Worm (Caenorhabditis elegans) whole organism, L1 larva: ENCODE data around the gene ZK470.6.

Source experiments
- C04F5.9 ChIP-seq: sonication (generic microtip); optimal IDR thresholded peaks from 2 replicates; lab custom pipeline; 2016; ENCODE audit warnings: missing genetic modification characterization, missing compliant biosample characterization
- F16B12.6 ChIP-seq: fragments of 150-350 bp; optimal IDR thresholded peaks from 2 replicates; lab custom pipeline; 2014; ENCODE audit warnings: missing biosample characterization, missing genetic modification characterization
- alr-1 ChIP-seq: fragments of 200-800 bp; sonication (Bioruptor generic); optimal IDR thresholded peaks from 2 replicates; lab custom pipeline; 2018; ENCODE audit warnings: borderline replicate concordance, mild to moderate bottlenecking, missing genetic modification characterization, missing compliant biosample characterization
- blmp-1 ChIP-seq: fragments of 150-350 bp; optimal IDR thresholded peaks from 2 replicates; lab custom pipeline; 2014; ENCODE audit warnings: missing biosample characterization, missing genetic modification characterization
- ceh-82 ChIP-seq, 3 experiments: fragments of 150-350 bp in 1 of 3; sonication (generic microtip) in 2 of 3; optimal IDR thresholded peaks; 2 replicates each; lab custom pipeline; 2014 to 2017; ENCODE audit warnings: missing biosample characterization in 3 of 3, missing genetic modification characterization in 3 of 3
- dsc-1 ChIP-seq: sonication (generic microtip); optimal IDR thresholded peaks from 2 replicates; lab custom pipeline; 2016; ENCODE audit warnings: mild to moderate bottlenecking, missing genetic modification characterization, missing compliant biosample characterization
- efl-3 ChIP-seq: fragments of 200-800 bp; sonication (Bioruptor generic); optimal IDR thresholded peaks from 2 replicates; lab custom pipeline; 2018; ENCODE audit warnings: mild to moderate bottlenecking, missing genetic modification characterization, missing compliant biosample characterization
- egl-13 ChIP-seq: sonication (generic microtip); optimal IDR thresholded peaks from 2 replicates; lab custom pipeline; 2016; ENCODE audit warnings: missing genotype, missing genetic modification reagents, missing genetic modification characterization, missing compliant biosample characterization
- egl-27 ChIP-seq, 2 experiments: fragments of 150-350 bp in 1 of 2; sonication (generic microtip); optimal IDR thresholded peaks; 3 replicates each; lab custom pipeline; 2017 to 2018; ENCODE audit warnings: missing biosample characterization in 2 of 2, missing genetic modification characterization in 2 of 2, missing genetic modification reagents in 2 of 2
- elt-2 ChIP-seq: sonication (generic microtip); optimal IDR thresholded peaks from 2 replicates; lab custom pipeline; 2016; ENCODE audit warnings: missing genetic modification characterization, mild to moderate bottlenecking, inconsistent platforms, missing compliant biosample characterization, missing genetic modification reagents
- elt-3 ChIP-seq, 6 experiments: fragments of 150-350 bp in 1 of 6; sonication (generic microtip); optimal IDR thresholded peaks; 2 replicates each; lab custom pipeline; 2017 to 2018; ENCODE audit warnings: missing biosample characterization in 6 of 6, missing genetic modification characterization in 6 of 6, inconsistent platforms in 1 of 6
- ets-5 ChIP-seq: fragments of 200-800 bp; sonication (Bioruptor generic); IDR thresholded peaks from 2 replicates; pipeline ENCODE4 v1.3.6; 2022; ENCODE audit warnings: missing genetic modification characterization, missing compliant biosample characterization
- fkh-10 ChIP-seq: sonication (generic microtip); optimal IDR thresholded peaks from 2 replicates; lab custom pipeline; 2017; ENCODE audit warnings: missing biosample characterization, missing genetic modification reagents, missing genetic modification characterization
- grh-1 ChIP-seq: fragments of 200-800 bp; sonication (Bioruptor generic); IDR thresholded peaks from 2 replicates; pipeline ENCODE4 v1.3.6; 2022; ENCODE audit warnings: missing genetic modification reagents, missing genetic modification characterization, missing compliant biosample characterization
- hlh-17 ChIP-seq: fragments of 200-800 bp; sonication (Bioruptor generic); optimal IDR thresholded peaks from 2 replicates; lab custom pipeline; 2018; ENCODE audit warnings: missing genetic modification characterization, mild to moderate bottlenecking, missing compliant biosample characterization, moderate library complexity, borderline replicate concordance
- hpl-2 ChIP-seq: fragments of 150-350 bp; optimal IDR thresholded peaks from 2 replicates; lab custom pipeline; 2014; ENCODE audit warnings: missing biosample characterization, missing genetic modification reagents, missing genetic modification characterization
- jun-1 ChIP-seq: fragments of 150-350 bp; optimal IDR thresholded peaks from 2 replicates; lab custom pipeline; 2014; ENCODE audit warnings: missing biosample characterization, missing genetic modification reagents, missing genetic modification characterization
- lin-13 ChIP-seq: fragments of 150-350 bp; optimal IDR thresholded peaks from 2 replicates; lab custom pipeline; 2014; ENCODE audit warnings: missing biosample characterization, missing genetic modification reagents, missing genetic modification characterization
- lin-14 ChIP-seq: fragments of 200-800 bp; sonication (Bioruptor generic); optimal IDR thresholded peaks from 2 replicates; lab custom pipeline; 2018; ENCODE audit warnings: mild to moderate bottlenecking, missing genetic modification characterization, moderate library complexity, missing compliant biosample characterization
- lin-15B ChIP-seq: fragments of 150-350 bp; sonication (generic microtip); optimal IDR thresholded peaks from 3 replicates; lab custom pipeline; 2014; ENCODE audit warnings: missing biosample characterization, missing genetic modification characterization
- lin-35 ChIP-seq, 2 experiments: fragments of 150-350 bp; optimal IDR thresholded peaks; 2 replicates each; lab custom pipeline; 2014; ENCODE audit warnings: missing biosample characterization in 2 of 2, missing genetic modification characterization in 2 of 2, missing genetic modification reagents in 2 of 2
- lin-39 ChIP-seq: fragments of 150-350 bp; optimal IDR thresholded peaks from 2 replicates; lab custom pipeline; 2014; ENCODE audit warnings: missing biosample characterization, missing genetic modification reagents, missing genetic modification characterization
- lsy-2 ChIP-seq, 2 experiments: fragments of 150-350 bp; optimal IDR thresholded peaks; 2 replicates each; lab custom pipeline; 2014; ENCODE audit warnings: missing biosample characterization in 2 of 2, missing genetic modification characterization in 2 of 2
- mab-9 ChIP-seq: fragments of 200-800 bp; sonication (Bioruptor generic); IDR thresholded peaks from 2 replicates; pipeline ENCODE4 v1.3.6; 2022; ENCODE audit warnings: missing genetic modification reagents, missing genetic modification characterization, missing compliant biosample characterization
- mdl-1 ChIP-seq, 2 experiments: fragments of 150-350 bp; optimal IDR thresholded peaks; 2 replicates each; lab custom pipeline; 2014 to 2017; ENCODE audit warnings: missing biosample characterization in 2 of 2, missing genetic modification characterization in 2 of 2, inconsistent platforms in 1 of 2
- mef-2 ChIP-seq: fragments of 150-350 bp; optimal IDR thresholded peaks from 2 replicates; lab custom pipeline; 2014; ENCODE audit warnings: missing biosample characterization, missing genetic modification characterization
- nhr-11 ChIP-seq: fragments of 150-350 bp; optimal IDR thresholded peaks from 2 replicates; lab custom pipeline; 2014; ENCODE audit warnings: missing biosample characterization, missing genetic modification characterization
- nhr-19 ChIP-seq: fragments of 200-800 bp; sonication (Bioruptor generic); conservative IDR thresholded peaks from 2 replicates; pipeline ENCODE4 v1.3.6; 2022; ENCODE audit warnings: missing genetic modification characterization, missing compliant biosample characterization
- nhr-20 ChIP-seq: sonication (generic microtip); optimal IDR thresholded peaks from 2 replicates; lab custom pipeline; 2016; ENCODE audit warnings: mild to moderate bottlenecking, missing genetic modification characterization, missing compliant biosample characterization
- nhr-28 ChIP-seq: fragments of 150-350 bp; optimal IDR thresholded peaks from 2 replicates; lab custom pipeline; 2014; ENCODE audit warnings: missing biosample characterization, missing genetic modification characterization
- nhr-47 ChIP-seq: sonication (generic microtip); optimal IDR thresholded peaks from 2 replicates; lab custom pipeline; 2016; ENCODE audit warnings: mild to moderate bottlenecking, missing genetic modification characterization, moderate library complexity, missing compliant biosample characterization
- nhr-71 ChIP-seq: sonication (generic microtip); optimal IDR thresholded peaks from 2 replicates; lab custom pipeline; 2016; ENCODE audit warnings: mild to moderate bottlenecking, missing genetic modification characterization, moderate library complexity, missing compliant biosample characterization
- nhr-76 ChIP-seq: sonication (generic microtip); optimal IDR thresholded peaks from 2 replicates; lab custom pipeline; 2017; ENCODE audit warnings: missing biosample characterization, missing genetic modification characterization
- nhr-77 ChIP-seq: fragments of 150-350 bp; optimal IDR thresholded peaks from 2 replicates; lab custom pipeline; 2014; ENCODE audit warnings: missing biosample characterization, missing genetic modification characterization
- nhr-84 ChIP-seq: sonication (generic microtip); optimal IDR thresholded peaks from 2 replicates; lab custom pipeline; 2017; ENCODE audit warnings: missing biosample characterization, missing genetic modification characterization
- nhr-85 ChIP-seq: sonication (generic microtip); peaks from one replicate; lab custom pipeline; 2016; ENCODE audit warnings: missing genetic modification characterization, inconsistent platforms, missing compliant biosample characterization
- nhr-90 ChIP-seq: sonication (generic microtip); optimal IDR thresholded peaks from 2 replicates; lab custom pipeline; 2016; ENCODE audit warnings: mild to moderate bottlenecking, missing genetic modification characterization, missing compliant biosample characterization; ENCODE audit not compliant: poor library complexity
- pax-3 ChIP-seq: fragments of 200-800 bp; sonication (Bioruptor generic); optimal IDR thresholded peaks from 2 replicates; lab custom pipeline; 2018; ENCODE audit warnings: mild to moderate bottlenecking, missing genetic modification characterization, moderate library complexity, missing compliant biosample characterization
- rnt-1 ChIP-seq: sonication (generic microtip); optimal IDR thresholded peaks from 2 replicates; lab custom pipeline; 2016; ENCODE audit warnings: mild to moderate bottlenecking, missing genetic modification characterization, moderate library complexity, missing compliant biosample characterization
- skn-1 ChIP-seq: fragments of 150-350 bp; optimal IDR thresholded peaks from 2 replicates; lab custom pipeline; 2014; ENCODE audit warnings: missing biosample characterization, missing genetic modification characterization
- snu-23 ChIP-seq: sonication (generic microtip); optimal IDR thresholded peaks from 2 replicates; lab custom pipeline; 2016; ENCODE audit warnings: missing genetic modification characterization, missing compliant biosample characterization
- sup-37 ChIP-seq: fragments of 200-800 bp; sonication (Bioruptor generic); optimal IDR thresholded peaks from 2 replicates; lab custom pipeline; 2018; ENCODE audit warnings: mild to moderate bottlenecking, missing genetic modification characterization, missing compliant biosample characterization
- swsn-7 ChIP-seq: sonication (generic microtip); optimal IDR thresholded peaks from 2 replicates; lab custom pipeline; 2016; ENCODE audit warnings: missing genetic modification characterization, missing compliant biosample characterization
- tbx-2 ChIP-seq: sonication (generic microtip); optimal IDR thresholded peaks from 2 replicates; lab custom pipeline; 2016; ENCODE audit warnings: missing genetic modification characterization, missing compliant biosample characterization
- xbp-1 ChIP-seq: sonication (generic microtip); optimal IDR thresholded peaks from 2 replicates; lab custom pipeline; 2016; ENCODE audit warnings: missing genetic modification characterization, missing compliant biosample characterization
- zag-1 ChIP-seq: fragments of 150-350 bp; optimal IDR thresholded peaks from 2 replicates; lab custom pipeline; 2014; ENCODE audit warnings: missing biosample characterization, missing genetic modification characterization
- zip-4 ChIP-seq: fragments of 200-800 bp; sonication (Bioruptor generic); optimal IDR thresholded peaks from 2 replicates; lab custom pipeline; 2018; ENCODE audit warnings: mild to moderate bottlenecking, missing genetic modification characterization, moderate library complexity, missing compliant biosample characterization
- ztf-11 ChIP-seq, 2 experiments: sonication (generic microtip); optimal IDR thresholded peaks; 2 replicates each; lab custom pipeline; 2016 to 2017; ENCODE audit warnings: missing genetic modification characterization in 2 of 2, missing biosample characterization in 1 of 2, missing compliant biosample characterization in 1 of 2
- ztf-4 ChIP-seq: fragments of 150-350 bp; optimal IDR thresholded peaks from 2 replicates; lab custom pipeline; 2014; ENCODE audit warnings: missing biosample characterization, missing genetic modification characterization

Gene ZK470.6

DNA sequence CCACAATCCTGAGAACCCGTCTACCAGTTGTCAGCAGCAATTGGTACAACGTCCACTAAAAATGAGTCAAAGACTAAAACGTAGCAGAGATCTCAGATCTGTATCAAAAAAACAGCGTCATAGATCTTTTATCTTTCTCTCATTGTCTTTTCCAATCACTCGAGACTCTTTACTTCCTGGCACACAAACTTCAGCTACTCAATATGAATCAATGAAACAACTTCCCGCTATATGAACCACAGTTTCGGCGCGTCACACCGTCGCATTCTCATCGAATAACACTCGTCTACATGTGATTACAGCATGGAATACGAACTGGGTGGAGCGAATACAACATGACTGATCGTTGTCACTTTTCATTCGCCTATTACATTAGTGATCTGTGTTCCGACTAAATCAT lies 45.1 kb downstream of the ZK470.6 start:
- no peak for TF ChIP-seq pax-3 (tag; lab: Kevin White, UChicago)
- peak in 1 of 2 experiments; percentile 41 for TF ChIP-seq lin-35 (GFP tag; optimal IDR thresholded peaks at IDR 0.05; lab: Kevin White, UChicago)
- TF ChIP-seq nhr-71 (tag; lab: Kevin White, UChicago), result peak; percentile 86
- TF ChIP-seq lin-14 (GFP tag; lab: Kevin White, UChicago), result peak; percentile 77
- TF ChIP-seq mab-9 (GFP tag; lab: Robert Waterston, UW), result no peak
- no peak for TF ChIP-seq lin-15B (tag; lab: Kevin White, UChicago)
- TF ChIP-seq rnt-1, result peak; percentile 53
- peak; percentile 69 for TF ChIP-seq nhr-20 (tag; lab: Kevin White, UChicago)
- peak; percentile 71 for TF ChIP-seq nhr-19 (GFP tag; lab: Robert Waterston, UW)
- peak; percentile 54 for TF ChIP-seq blmp-1 (tag; lab: Kevin White, UChicago)
- no peak for TF ChIP-seq F16B12.6 (tag; lab: Kevin White, UChicago)
- peak; percentile 72 for TF ChIP-seq ztf-4 (tag; lab: Kevin White, UChicago)
- TF ChIP-seq tbx-2, result peak; percentile 80
- no peak for TF ChIP-seq nhr-77 (tag; lab: Kevin White, UChicago)
- peak; percentile 91 for TF ChIP-seq nhr-85 (tag; lab: Kevin White, UChicago)
- no peak for TF ChIP-seq xbp-1 (tag; lab: Kevin White, UChicago)
- TF ChIP-seq elt-3 (tag; optimal IDR thresholded peaks at IDR 0.05; lab: Kevin White, UChicago), result peak in 2 of 6 experiments; percentile 22 to 48
- peak; percentile 29 for TF ChIP-seq skn-1
- TF ChIP-seq swsn-7 (tag; lab: Kevin White, UChicago), result peak; percentile 9
- no peak for TF ChIP-seq zip-4 (GFP tag; lab: Kevin White, UChicago)
- TF ChIP-seq lin-13 (GFP tag; lab: Kevin White, UChicago), result peak; percentile 34
- TF ChIP-seq mdl-1 (tag; optimal IDR thresholded peaks at IDR 0.05; lab: Kevin White, UChicago), result peak in 1 of 2 experiments; percentile 33
- peak; percentile 61 for TF ChIP-seq snu-23 (GFP tag; lab: Kevin White, UChicago)
- TF ChIP-seq lsy-2 (tag; optimal IDR thresholded peaks at IDR 0.05; lab: Kevin White, UChicago), result peak in 1 of 2 experiments; percentile 20

DNA sequence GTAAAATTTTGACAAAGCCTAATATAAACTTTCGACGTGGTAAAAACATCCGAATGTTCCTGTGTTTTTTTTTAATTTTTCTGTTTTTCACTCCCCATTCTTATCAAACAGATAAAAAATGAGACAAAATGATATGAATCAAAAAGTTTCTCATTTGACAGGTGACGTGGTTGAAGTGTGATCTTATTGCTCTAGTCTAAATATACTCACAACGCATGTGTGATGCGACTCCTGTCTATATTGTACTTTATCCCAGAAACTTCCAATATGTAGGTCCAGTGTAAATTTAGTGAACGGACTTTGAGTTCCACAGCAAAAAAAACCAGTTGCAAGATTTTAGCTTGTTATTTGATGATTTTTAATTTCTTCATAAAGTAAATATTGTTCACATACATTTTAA lies 45.9 kb downstream of the ZK470.6 start:
- TF ChIP-seq nhr-76 (tag; lab: Kevin White, UChicago), result no peak
- TF ChIP-seq nhr-19 (GFP tag; lab: Robert Waterston, UW), result peak; percentile 72
- peak; percentile 83 for TF ChIP-seq nhr-71 (tag; lab: Kevin White, UChicago)
- no peak for TF ChIP-seq lin-15B (tag; lab: Kevin White, UChicago)
- no peak for TF ChIP-seq nhr-47 (tag; lab: Kevin White, UChicago)
- TF ChIP-seq efl-3 (GFP tag; lab: Kevin White, UChicago), result no peak
- peak in 1 of 2 experiments; percentile 25 for TF ChIP-seq lsy-2 (tag; optimal IDR thresholded peaks at IDR 0.05; lab: Kevin White, UChicago)
- TF ChIP-seq ztf-11 (tag; optimal IDR thresholded peaks at IDR 0.05; lab: Kevin White, UChicago), result no peak
- TF ChIP-seq fkh-10 (GFP tag; lab: Kevin White, UChicago), result no peak
- no peak for TF ChIP-seq nhr-28 (tag; lab: Kevin White, UChicago)
- TF ChIP-seq elt-3 (tag; optimal IDR thresholded peaks at IDR 0.05; lab: Kevin White, UChicago), result no peak
- TF ChIP-seq F16B12.6 (tag; lab: Kevin White, UChicago), result no peak
- TF ChIP-seq lin-13 (GFP tag; lab: Kevin White, UChicago), result no peak
- TF ChIP-seq sup-37 (GFP tag; lab: Kevin White, UChicago), result no peak
- no peak for TF ChIP-seq elt-2 (tag; lab: Kevin White, UChicago)
- no peak for TF ChIP-seq egl-27 (tag; optimal IDR thresholded peaks at IDR 0.05; lab: Kevin White, UChicago)
- TF ChIP-seq hlh-17 (GFP tag; lab: Kevin White, UChicago), result no peak
- TF ChIP-seq lin-39 (tag; lab: Kevin White, UChicago), result peak; percentile 49
- peak; percentile 63 for TF ChIP-seq rnt-1
- no peak for TF ChIP-seq mef-2 (tag; lab: Kevin White, UChicago)
- TF ChIP-seq zip-4 (GFP tag; lab: Kevin White, UChicago), result no peak
- no peak for TF ChIP-seq ets-5 (GFP tag; lab: Robert Waterston, UW)
- no peak for TF ChIP-seq grh-1 (GFP tag; lab: Robert Waterston, UW)
- TF ChIP-seq mdl-1 (tag; optimal IDR thresholded peaks at IDR 0.05; lab: Kevin White, UChicago), result no peak
- no peak for TF ChIP-seq nhr-90 (tag; lab: Kevin White, UChicago)
- TF ChIP-seq alr-1 (tag; lab: Kevin White, UChicago), result no peak
- no peak for TF ChIP-seq zag-1
- TF ChIP-seq ceh-82 (tag; optimal IDR thresholded peaks at IDR 0.05; lab: Kevin White, UChicago), result no peak
- TF ChIP-seq C04F5.9 (tag; lab: Kevin White, UChicago), result no peak
- TF ChIP-seq egl-13 (tag; lab: Kevin White, UChicago), result no peak
- no peak for TF ChIP-seq hpl-2 (GFP tag; lab: Kevin White, UChicago)
- no peak for TF ChIP-seq nhr-11 (tag; lab: Kevin White, UChicago)
- TF ChIP-seq tbx-2, result peak; percentile 17
- no peak for TF ChIP-seq nhr-84 (tag; lab: Kevin White, UChicago)
- no peak for TF ChIP-seq jun-1 (tag; lab: Kevin White, UChicago)
- no peak for TF ChIP-seq dsc-1
